Worm (Caenorhabditis elegans) whole organism, L4/young adult: Measurements from ENCODE around the gene F34H10.4.

Source experiments
- W03F9.2 ChIP-seq: fragments of 150-350 bp; optimal IDR thresholded peaks from 2 replicates; lab custom pipeline; 2014; ENCODE audit warnings: missing biosample characterization, missing genetic modification characterization
- dao-5 ChIP-seq: sonication (generic microtip); optimal IDR thresholded peaks from 2 replicates; lab custom pipeline; 2016; ENCODE audit warnings: missing genotype, missing genetic modification characterization, moderate library complexity, missing compliant biosample characterization
- him-1 ChIP-seq: sonication (generic microtip); optimal IDR thresholded peaks from 2 replicates; lab custom pipeline; 2016; ENCODE audit warnings: missing genotype, missing genetic modification reagents, missing genetic modification characterization, missing compliant biosample characterization

The F34H10.4 gene

ce11 chrX:9638825-9639474 is 9.4 kb upstream of the F34H10.4 start:
- TF ChIP-seq W03F9.2 (tag; lab: Kevin White, UChicago) (no peak), dao-5 (no peak), him-1 (tag; lab: Kevin White, UChicago) (no peak)

- TF ChIP-seq W03F9.2 (tag; lab: Kevin White, UChicago) (no peak), him-1 (tag; lab: Kevin White, UChicago) (no peak), dao-5 (no peak)
Measured at ce11 chrX:9640902-9641301, 7.4 kb upstream of the F34H10.4 start.

- TF ChIP-seq him-1 (tag; lab: Kevin White, UChicago) (no peak), W03F9.2 (tag; lab: Kevin White, UChicago) (no peak), dao-5 (no peak)
Measured at ce11 chrX:9642775-9643461, 5.4 kb upstream of the F34H10.4 start.

- TF ChIP-seq dao-5 (no peak), W03F9.2 (tag; lab: Kevin White, UChicago) (no peak), him-1 (tag; lab: Kevin White, UChicago) (no peak)
Measured at ce11 chrX:9653016-9653415, 4.7 kb downstream of the F34H10.4 start, which contains the start of gene aex-2. Gene aex-2, minus strand, starts transcription at chrX:9653116.

- no peak for TF ChIP-seq dao-5
- no peak for TF ChIP-seq W03F9.2 (tag; lab: Kevin White, UChicago)
- TF ChIP-seq him-1 (tag; lab: Kevin White, UChicago), result no peak
Measured at ce11 chrX:9653478-9653877, 5.2 kb downstream of the F34H10.4 start.

ce11 chrX:9654232-9654631 is 5.9 kb downstream of the F34H10.4 start:
- TF ChIP-seq him-1 (tag; lab: Kevin White, UChicago) (no peak), dao-5 (no peak), W03F9.2 (tag; lab: Kevin White, UChicago) (no peak)

- TF ChIP-seq dao-5, result no peak
- TF ChIP-seq W03F9.2 (tag; lab: Kevin White, UChicago), result no peak
- TF ChIP-seq him-1 (tag; lab: Kevin White, UChicago), result no peak
Measured at ce11 chrX:9656772-9657171, 8.4 kb downstream of the F34H10.4 start.

ce11 chrX:9665944-9666343 is 17.6 kb downstream of the F34H10.4 start:
- TF ChIP-seq W03F9.2 (tag; lab: Kevin White, UChicago), result no peak
- no peak for TF ChIP-seq him-1 (tag; lab: Kevin White, UChicago)
- no peak for TF ChIP-seq dao-5

ce11 chrX:9667391-9667790 is 19.1 kb downstream of the F34H10.4 start:
- no peak for TF ChIP-seq dao-5
- TF ChIP-seq him-1 (tag; lab: Kevin White, UChicago), result no peak
- no peak for TF ChIP-seq W03F9.2 (tag; lab: Kevin White, UChicago)

ce11 chrX:9668554-9668953 is 20.2 kb downstream of the F34H10.4 start, which contains the start of gene T14B1.1:
Gene T14B1.1, minus strand, starts transcription at chrX:9668723.
- peak; percentile 18 for TF ChIP-seq him-1 (tag; lab: Kevin White, UChicago)
- TF ChIP-seq W03F9.2 (tag; lab: Kevin White, UChicago), result no peak

- TF ChIP-seq W03F9.2 (tag; lab: Kevin White, UChicago), result no peak
- no peak for TF ChIP-seq him-1 (tag; lab: Kevin White, UChicago)
- no peak for TF ChIP-seq dao-5
Measured at ce11 chrX:9673228-9673627, 24.9 kb downstream of the F34H10.4 start.

- no peak for TF ChIP-seq him-1 (tag; lab: Kevin White, UChicago)
- TF ChIP-seq W03F9.2 (tag; lab: Kevin White, UChicago), result no peak
- TF ChIP-seq dao-5, result no peak
Measured at ce11 chrX:9674799-9675198, 26.5 kb downstream of the F34H10.4 start, which contains the start of gene C43C3.4. Gene C43C3.4, minus strand, starts transcription at chrX:9674899.

- TF ChIP-seq dao-5 (no peak), him-1 (tag; lab: Kevin White, UChicago) (no peak), W03F9.2 (tag; lab: Kevin White, UChicago) (peak; percentile 40)
Measured at ce11 chrX:9676009-9676408, 27.7 kb downstream of the F34H10.4 start.

ce11 chrX:9676788-9677454 is 28.6 kb downstream of the F34H10.4 start:
- TF ChIP-seq dao-5 (no peak), W03F9.2 (tag; lab: Kevin White, UChicago) (no peak), him-1 (tag; lab: Kevin White, UChicago) (no peak)
